Worm (Caenorhabditis elegans) whole organism, L3 larva: Measurements from ENCODE around the gene nlp-30.

Experiments used
- aly-2 ChIP-seq: fragments of 150-350 bp; optimal IDR thresholded peaks from 2 replicates; lab custom pipeline; 2014; ENCODE audit warnings: missing biosample characterization, missing genetic modification characterization
- elt-3 ChIP-seq, 3 experiments: fragments of 150-350 bp in 1 of 3; sonication (generic microtip) in 2 of 3; optimal IDR thresholded peaks; 2 replicates in 2 of 3; 4 replicates in 1 of 3; lab custom pipeline; 2014 to 2017; ENCODE audit warnings: missing biosample characterization in 3 of 3, missing genetic modification characterization in 3 of 3
- jun-1 ChIP-seq: fragments of 150-350 bp; optimal IDR thresholded peaks from 2 replicates; lab custom pipeline; 2014; ENCODE audit warnings: missing biosample characterization, missing genetic modification reagents, missing genetic modification characterization
- nfya-1 ChIP-seq: sonication (generic microtip); optimal IDR thresholded peaks from 2 replicates; lab custom pipeline; 2017; ENCODE audit warnings: missing genetic modification characterization, mild to moderate bottlenecking, missing compliant biosample characterization, antibody characterized with exemption, moderate library complexity; ENCODE audit not compliant: insufficient read depth
- nhr-12 ChIP-seq: fragments of 150-350 bp; optimal IDR thresholded peaks from 2 replicates; lab custom pipeline; 2014; ENCODE audit warnings: missing biosample characterization, missing genetic modification characterization
- nhr-23 ChIP-seq: fragments of 150-350 bp; optimal IDR thresholded peaks from 2 replicates; lab custom pipeline; 2014; ENCODE audit warnings: missing biosample characterization, missing genetic modification reagents, missing genetic modification characterization
- sea-2 ChIP-seq: fragments of 150-350 bp; sonication (generic microtip); optimal IDR thresholded peaks from 4 replicates; lab custom pipeline; 2014; ENCODE audit warnings: missing biosample characterization, missing genetic modification reagents, missing genetic modification characterization
- unc-39 ChIP-seq: sonication (generic microtip); optimal IDR thresholded peaks from 4 replicates; lab custom pipeline; 2017; ENCODE audit warnings: missing biosample characterization, missing genetic modification characterization
- unc-62 ChIP-seq: fragments of 150-350 bp; sonication (generic microtip); optimal IDR thresholded peaks from 4 replicates; lab custom pipeline; 2014; ENCODE audit warnings: missing biosample characterization, missing genetic modification reagents, missing genetic modification characterization
- zag-1 ChIP-seq: fragments of 150-350 bp; optimal IDR thresholded peaks from 2 replicates; lab custom pipeline; 2014; ENCODE audit warnings: missing biosample characterization, missing genetic modification characterization

ce11 chrV:3992334-3992733 is 10.6 kb downstream of the nlp-30 start:
- TF ChIP-seq zag-1 (tag; lab: Kevin White, UChicago), result no peak
- no peak for TF ChIP-seq nhr-23
- no peak for TF ChIP-seq jun-1 (tag; lab: Kevin White, UChicago)
- no peak for TF ChIP-seq nfya-1
- no peak for TF ChIP-seq sea-2
- no peak for TF ChIP-seq nhr-12 (tag; lab: Kevin White, UChicago)
- TF ChIP-seq unc-39 (tag; lab: Kevin White, UChicago), result no peak
- TF ChIP-seq unc-62 (GFP tag; lab: Kevin White, UChicago), result no peak
- no peak for TF ChIP-seq elt-3 (tag; optimal IDR thresholded peaks at IDR 0.05; lab: Kevin White, UChicago)
- no peak for TF ChIP-seq aly-2 (tag; lab: Kevin White, UChicago)
